Worm (Caenorhabditis elegans) whole organism, early embryonic: ENCODE results near the gene gldi-4.

ENCODE experiments used
- F13C5.2 ChIP-seq: sonication (generic microtip); optimal IDR thresholded peaks from 2 replicates; lab custom pipeline; 2017; ENCODE audit warnings: mild to moderate bottlenecking, missing genetic modification characterization, inconsistent platforms, missing compliant biosample characterization
- aly-1 ChIP-seq: sonication (generic microtip); optimal IDR thresholded peaks from 2 replicates; lab custom pipeline; 2016; ENCODE audit warnings: missing genetic modification characterization, missing compliant biosample characterization
- ama-1 ChIP-seq: fragments of 150-350 bp; optimal IDR thresholded peaks from 2 replicates; lab custom pipeline; 2014
- ceh-13 ChIP-seq: fragments of 200-800 bp; sonication (Bioruptor generic); optimal IDR thresholded peaks from 2 replicates; lab custom pipeline; 2018; ENCODE audit warnings: mild to moderate bottlenecking, missing genetic modification characterization, missing compliant biosample characterization
- flt-1 ChIP-seq: fragments of 200-800 bp; sonication (Bioruptor generic); IDR thresholded peaks from 2 replicates; pipeline ENCODE4 v1.3.6; 2022; ENCODE audit warnings: missing genetic modification characterization, missing compliant biosample characterization
- hmg-4 ChIP-seq: fragments of 200-800 bp; sonication (Bioruptor generic); optimal IDR thresholded peaks from 2 replicates; lab custom pipeline; 2018; ENCODE audit warnings: mild to moderate bottlenecking, missing genetic modification characterization, missing compliant biosample characterization
- hnd-1 ChIP-seq: sonication (generic microtip); optimal IDR thresholded peaks from 2 replicates; lab custom pipeline; 2016; ENCODE audit warnings: missing genetic modification characterization, missing compliant biosample characterization
- scrt-1 ChIP-seq: fragments of 200-800 bp; sonication (Bioruptor generic); IDR thresholded peaks from 2 replicates; pipeline ENCODE4 v1.3.6; 2022; ENCODE audit warnings: missing genetic modification characterization, missing compliant biosample characterization
- tbx-37 ChIP-seq: fragments of 200-800 bp; sonication (Bioruptor generic); conservative IDR thresholded peaks from 2 replicates; pipeline ENCODE4 v1.3.6; 2022; ENCODE audit warnings: missing genetic modification reagents, missing genetic modification characterization, missing compliant biosample characterization
- tra-4 ChIP-seq: sonication (generic microtip); optimal IDR thresholded peaks from 2 replicates; lab custom pipeline; 2017; ENCODE audit warnings: missing genetic modification characterization, missing compliant biosample characterization

DNA sequence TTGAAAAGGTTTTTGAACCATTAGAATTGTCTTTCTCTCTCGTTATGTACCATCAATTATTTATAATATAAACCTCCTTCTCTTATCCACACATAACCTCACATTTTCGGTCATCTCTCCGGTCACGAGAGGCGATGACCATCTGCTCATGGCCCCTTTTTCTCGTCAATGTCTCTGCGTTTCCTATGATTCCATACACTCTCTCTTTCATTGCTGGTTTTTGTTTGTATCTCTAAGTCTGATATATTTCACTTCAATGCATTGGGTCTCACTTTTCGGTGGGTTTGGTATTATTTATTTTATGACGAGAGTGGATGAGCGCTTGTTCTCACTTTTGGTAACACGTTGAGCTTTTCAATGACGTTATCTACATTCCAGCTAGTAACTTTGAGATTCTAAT is 5.6 kb downstream of the gldi-4 start:
- TF ChIP-seq F13C5.2 (peak; percentile 68), tra-4 (tag; lab: Kevin White, UChicago) (no peak), ceh-13 (GFP tag; lab: Kevin White, UChicago) (no peak), ama-1 (no peak), aly-1 (no peak), flt-1 (GFP tag; lab: Robert Waterston, UW) (no peak), hmg-4 (GFP tag; lab: Kevin White, UChicago) (peak; percentile 55), tbx-37 (GFP tag; lab: Robert Waterston, UW) (no peak), hnd-1 (tag; lab: Kevin White, UChicago) (no peak), scrt-1 (no peak)
